Worm (Caenorhabditis elegans) whole organism, young adult: ENCODE data around the gene pmt-1.

ENCODE experiments used
- B0261.1 ChIP-seq: sonication (generic microtip); optimal IDR thresholded peaks from 2 replicates; lab custom pipeline; 2016; ENCODE audit warnings: mild to moderate bottlenecking, missing genetic modification characterization, moderate library complexity, missing compliant biosample characterization
- C06A6.2 ChIP-seq: fragments of 200-800 bp; sonication (Bioruptor generic); conservative IDR thresholded peaks from 2 replicates; pipeline ENCODE4 v1.3.6; 2022; ENCODE audit warnings: missing genetic modification characterization, missing compliant biosample characterization
- F22D6.2 ChIP-seq: sonication (generic microtip); optimal IDR thresholded peaks from 2 replicates; lab custom pipeline; 2016; ENCODE audit warnings: mild to moderate bottlenecking, missing genetic modification characterization, missing compliant biosample characterization
- F39B2.1 ChIP-seq: fragments of 200-800 bp; sonication (Bioruptor generic); IDR thresholded peaks from 2 replicates; pipeline ENCODE4 v1.3.6; 2022; ENCODE audit warnings: missing genetic modification reagents, missing genetic modification characterization, missing compliant biosample characterization
- K11D2.4 ChIP-seq: fragments of 200-800 bp; sonication (Bioruptor generic); IDR thresholded peaks from 2 replicates; pipeline ENCODE4 v1.3.6; 2022; ENCODE audit warnings: missing genetic modification reagents, missing genetic modification characterization, missing compliant biosample characterization
- T07F8.4 ChIP-seq: sonication (generic microtip); optimal IDR thresholded peaks from 2 replicates; lab custom pipeline; 2016; ENCODE audit warnings: mild to moderate bottlenecking, missing genetic modification characterization, moderate library complexity, missing compliant biosample characterization
- Y53G8AR.9 ChIP-seq: fragments of 200-800 bp; sonication (Bioruptor generic); conservative IDR thresholded peaks from 2 replicates; pipeline ENCODE4 v1.3.6; 2022; ENCODE audit warnings: missing genetic modification reagents, missing genetic modification characterization, missing compliant biosample characterization
- Y67H2A.10 ChIP-seq: fragments of 200-800 bp; sonication (Bioruptor generic); conservative IDR thresholded peaks from 2 replicates; pipeline ENCODE4 v1.3.6; 2022; ENCODE audit warnings: missing genetic modification reagents, missing genetic modification characterization, missing compliant biosample characterization
- Y79H2A.3 ChIP-seq: fragments of 200-800 bp; sonication (Bioruptor generic); conservative IDR thresholded peaks from 2 replicates; pipeline ENCODE4 v1.3.6; 2022; ENCODE audit warnings: missing genetic modification reagents, missing genetic modification characterization, missing compliant biosample characterization
- Y95B8A.8 ChIP-seq: fragments of 200-800 bp; sonication (Bioruptor generic); IDR thresholded peaks from 2 replicates; pipeline ENCODE4 v1.3.6; 2022; ENCODE audit warnings: missing genetic modification reagents, missing genetic modification characterization, missing compliant biosample characterization
- ZK185.1 ChIP-seq: sonication (generic microtip); optimal IDR thresholded peaks from 2 replicates; lab custom pipeline; 2016; ENCODE audit warnings: mild to moderate bottlenecking, missing genetic modification characterization, missing compliant biosample characterization; ENCODE audit not compliant: poor library complexity, severe bottlenecking
- akir-1 ChIP-seq: fragments of 200-800 bp; sonication (Bioruptor generic); optimal IDR thresholded peaks from 2 replicates; lab custom pipeline; 2018; ENCODE audit warnings: mild to moderate bottlenecking, missing genetic modification characterization, moderate library complexity, missing compliant biosample characterization
- aptf-2 ChIP-seq: fragments of 200-800 bp; sonication (Bioruptor generic); conservative IDR thresholded peaks from 2 replicates; pipeline ENCODE4 v1.3.6; 2022; ENCODE audit warnings: missing genetic modification reagents, missing genetic modification characterization, missing compliant biosample characterization
- aptf-3 ChIP-seq: fragments of 200-800 bp; sonication (Bioruptor generic); IDR thresholded peaks from 2 replicates; pipeline ENCODE4 v1.3.6; 2022; ENCODE audit warnings: missing genetic modification characterization, missing compliant biosample characterization
- atf-7 ChIP-seq: sonication (generic microtip); optimal IDR thresholded peaks from 2 replicates; lab custom pipeline; 2017; ENCODE audit warnings: mild to moderate bottlenecking, missing genetic modification characterization, missing compliant biosample characterization
- attf-3 ChIP-seq: fragments of 200-800 bp; sonication (Bioruptor generic); conservative IDR thresholded peaks from 2 replicates; pipeline ENCODE4 v1.3.6; 2022; ENCODE audit warnings: missing genetic modification reagents, missing genetic modification characterization, missing compliant biosample characterization
- bed-1 ChIP-seq: fragments of 200-800 bp; sonication (Bioruptor generic); IDR thresholded peaks from 2 replicates; pipeline ENCODE4 v1.3.6; 2022; ENCODE audit warnings: missing genetic modification reagents, missing genetic modification characterization, missing compliant biosample characterization
- ccch-3 ChIP-seq: fragments of 200-800 bp; sonication (Bioruptor generic); optimal IDR thresholded peaks from 2 replicates; lab custom pipeline; 2018; ENCODE audit warnings: mild to moderate bottlenecking, missing genetic modification characterization, missing compliant biosample characterization
- cebp-1 ChIP-seq, 2 experiments: fragments of 200-800 bp in 1 of 2; sonication (Bioruptor generic) in 1 of 2; sonication (generic microtip) in 1 of 2; IDR thresholded peaks in 1 of 2; optimal IDR thresholded peaks in 1 of 2; 2 replicates each; pipeline versions ENCODE4 v1.3.6 to Lab custom; 2017 to 2022; ENCODE audit warnings: missing compliant biosample characterization in 2 of 2, missing genetic modification characterization in 2 of 2, mild to moderate bottlenecking in 1 of 2, missing genetic modification reagents in 1 of 2, moderate library complexity in 1 of 2
- ceh-58 ChIP-seq: fragments of 200-800 bp; sonication (Bioruptor generic); IDR thresholded peaks from 2 replicates; pipeline ENCODE4 v1.3.6; 2022; ENCODE audit warnings: missing genetic modification characterization, missing compliant biosample characterization
- chd-7 ChIP-seq: sonication (generic microtip); optimal IDR thresholded peaks from 2 replicates; lab custom pipeline; 2016; ENCODE audit warnings: mild to moderate bottlenecking, missing genetic modification characterization, moderate library complexity, missing compliant biosample characterization
- dpl-1 ChIP-seq: fragments of 150-350 bp; optimal IDR thresholded peaks from 2 replicates; lab custom pipeline; 2014; ENCODE audit warnings: missing biosample characterization, missing genetic modification reagents, missing genetic modification characterization
- egl-18 ChIP-seq: fragments of 200-800 bp; sonication (Bioruptor generic); IDR thresholded peaks from 2 replicates; pipeline ENCODE4 v1.3.6; 2022; ENCODE audit warnings: missing genetic modification reagents, missing genetic modification characterization, missing compliant biosample characterization
- egrh-3 ChIP-seq: fragments of 200-800 bp; sonication (Bioruptor generic); IDR thresholded peaks from 2 replicates; pipeline ENCODE4 v1.3.6; 2022; ENCODE audit warnings: missing genetic modification reagents, missing genetic modification characterization, missing compliant biosample characterization
- ets-4 ChIP-seq: fragments of 200-800 bp; sonication (Bioruptor generic); optimal IDR thresholded peaks from 2 replicates; lab custom pipeline; 2018; ENCODE audit warnings: mild to moderate bottlenecking, missing genetic modification characterization, missing compliant biosample characterization
- fkh-3 ChIP-seq: sonication (generic microtip); optimal IDR thresholded peaks from 2 replicates; lab custom pipeline; 2016; ENCODE audit warnings: mild to moderate bottlenecking, missing genetic modification characterization, missing compliant biosample characterization
- hmg-1.2 ChIP-seq: fragments of 200-800 bp; sonication (Bioruptor generic); IDR thresholded peaks from 2 replicates; pipeline ENCODE4 v1.3.6; 2022; ENCODE audit warnings: missing genetic modification reagents, missing genetic modification characterization, missing compliant biosample characterization
- hmg-20 ChIP-seq: fragments of 200-800 bp; sonication (Bioruptor generic); IDR thresholded peaks from 2 replicates; pipeline ENCODE4 v1.3.6; 2022; ENCODE audit warnings: missing genetic modification reagents, missing genetic modification characterization, missing compliant biosample characterization
- lin-26 ChIP-seq: fragments of 200-800 bp; sonication (Bioruptor generic); IDR thresholded peaks from 2 replicates; pipeline ENCODE4 v1.3.6; 2022; ENCODE audit warnings: missing genetic modification reagents, missing genetic modification characterization, missing compliant biosample characterization
- lin-40 ChIP-seq: sonication (generic microtip); optimal IDR thresholded peaks from 2 replicates; lab custom pipeline; 2016; ENCODE audit warnings: missing genetic modification characterization, mild to moderate bottlenecking, missing compliant biosample characterization, missing genotype, missing genetic modification reagents
- lin-54 ChIP-seq: fragments of 200-800 bp; sonication (Bioruptor generic); optimal IDR thresholded peaks from 2 replicates; lab custom pipeline; 2018; ENCODE audit warnings: mild to moderate bottlenecking, missing genetic modification characterization, missing compliant biosample characterization
- nfyb-1 ChIP-seq: fragments of 200-800 bp; sonication (Bioruptor generic); IDR thresholded peaks from 2 replicates; pipeline ENCODE4 v1.3.6; 2022; ENCODE audit warnings: missing genetic modification reagents, missing genetic modification characterization, missing compliant biosample characterization
- nhr-27 ChIP-seq: fragments of 200-800 bp; sonication (Bioruptor generic); optimal IDR thresholded peaks from 2 replicates; lab custom pipeline; 2018; ENCODE audit warnings: mild to moderate bottlenecking, missing genetic modification characterization, moderate library complexity, missing compliant biosample characterization
- nhr-80 ChIP-seq: sonication (generic microtip); optimal IDR thresholded peaks from 2 replicates; lab custom pipeline; 2016; ENCODE audit warnings: missing genetic modification characterization, missing compliant biosample characterization
- rcor-1 ChIP-seq: fragments of 200-800 bp; sonication (Bioruptor generic); IDR thresholded peaks from 2 replicates; pipeline ENCODE4 v1.3.6; 2022; ENCODE audit warnings: missing genetic modification reagents, missing genetic modification characterization, missing compliant biosample characterization
- rec-8 ChIP-seq, 2 experiments: sonication (generic microtip); optimal IDR thresholded peaks; 2 replicates each; lab custom pipeline; 2016; ENCODE audit warnings: mild to moderate bottlenecking in 2 of 2, missing genetic modification characterization in 2 of 2, missing genetic modification reagents in 2 of 2, missing genotype in 2 of 2, missing biosample characterization in 1 of 2, missing compliant biosample characterization in 1 of 2, moderate library complexity in 1 of 2
- sdz-38 ChIP-seq: sonication (generic microtip); optimal IDR thresholded peaks from 2 replicates; lab custom pipeline; 2016; ENCODE audit warnings: missing genotype, missing genetic modification characterization, missing compliant biosample characterization
- sea-2 ChIP-seq: fragments of 200-800 bp; sonication (Bioruptor generic); IDR thresholded peaks from 2 replicates; pipeline ENCODE4 v1.3.6; 2022; ENCODE audit warnings: missing genetic modification characterization, missing compliant biosample characterization
- snpc-1.1 ChIP-seq: sonication (generic microtip); optimal IDR thresholded peaks from 2 replicates; lab custom pipeline; 2017; ENCODE audit warnings: missing genetic modification characterization, mild to moderate bottlenecking, missing compliant biosample characterization, antibody characterized with exemption, moderate library complexity, missing genotype, missing genetic modification reagents; ENCODE audit not compliant: insufficient read depth
- snpc-3.4 ChIP-seq: sonication (generic microtip); optimal IDR thresholded peaks from 2 replicates; lab custom pipeline; 2017; ENCODE audit warnings: missing genetic modification characterization, mild to moderate bottlenecking, missing compliant biosample characterization, antibody characterized with exemption, moderate library complexity, missing genotype, missing genetic modification reagents
- tbx-9 ChIP-seq: sonication (generic microtip); optimal IDR thresholded peaks from 2 replicates; lab custom pipeline; 2016; ENCODE audit warnings: borderline replicate concordance, missing genetic modification characterization, inconsistent platforms, missing compliant biosample characterization
- xnd-1 ChIP-seq: sonication (generic microtip); optimal IDR thresholded peaks from 2 replicates; lab custom pipeline; 2016; ENCODE audit warnings: missing genotype, missing genetic modification reagents, missing genetic modification characterization, missing compliant biosample characterization
- zfh-2 ChIP-seq: fragments of 200-800 bp; sonication (Bioruptor generic); conservative IDR thresholded peaks from 2 replicates; pipeline ENCODE4 v1.3.6; 2022; ENCODE audit warnings: missing genetic modification reagents, missing genetic modification characterization, missing compliant biosample characterization
- ztf-18 ChIP-seq: sonication (generic microtip); optimal IDR thresholded peaks from 2 replicates; lab custom pipeline; 2016; ENCODE audit warnings: missing genotype, mild to moderate bottlenecking, missing genetic modification characterization, missing compliant biosample characterization
- ztf-25 ChIP-seq: fragments of 200-800 bp; sonication (Bioruptor generic); IDR thresholded peaks from 2 replicates; pipeline ENCODE4 v1.3.6; 2022; ENCODE audit warnings: missing genetic modification reagents, missing genetic modification characterization, missing compliant biosample characterization
- ztf-3 ChIP-seq: fragments of 200-800 bp; sonication (Bioruptor generic); optimal IDR thresholded peaks from 2 replicates; lab custom pipeline; 2018; ENCODE audit warnings: mild to moderate bottlenecking, missing genetic modification characterization, missing compliant biosample characterization

pmt-1 gene

ce11 chrII:5292226-5292752 lies 10.0 kb upstream of the pmt-1 start, which contains the start of gene ZK622.4 (continued):
- TF ChIP-seq B0261.1 (tag; lab: Kevin White, UChicago) (peak; percentile 82), zfh-2 (GFP tag; lab: Robert Waterston, UW) (no peak), aptf-3 (no peak), Y53G8AR.9 (GFP tag; lab: Robert Waterston, UW) (no peak), chd-7 (peak; percentile 3), ZK185.1 (tag; lab: Kevin White, UChicago) (peak; percentile 56), atf-7 (tag; lab: Kevin White, UChicago) (peak; percentile 13), ztf-18 (tag; lab: Kevin White, UChicago) (peak; percentile 61), xnd-1 (tag; lab: Kevin White, UChicago) (no peak), lin-54 (GFP tag; lab: Kevin White, UChicago) (peak; percentile 50), dpl-1 (GFP tag; lab: Kevin White, UChicago) (no peak), hmg-20 (GFP tag; lab: Robert Waterston, UW) (0 out of 2 replicates have a peak, but pooled peaks have one; percentile 42), Y95B8A.8 (GFP tag; lab: Robert Waterston, UW) (no peak), tbx-9 (tag; lab: Kevin White, UChicago) (no peak), K11D2.4 (GFP tag; lab: Robert Waterston, UW) (no peak), ccch-3 (no peak), akir-1 (GFP tag; lab: Kevin White, UChicago) (peak; percentile 63), F22D6.2 (tag; lab: Kevin White, UChicago) (no peak), ztf-3 (GFP tag; lab: Kevin White, UChicago) (no peak), nfyb-1 (GFP tag; lab: Robert Waterston, UW) (peak; percentile 79), C06A6.2 (GFP tag; lab: Robert Waterston, UW) (no peak), F39B2.1 (GFP tag; lab: Robert Waterston, UW) (no peak), Y67H2A.10 (GFP tag; lab: Robert Waterston, UW) (no peak), fkh-3 (tag; lab: Kevin White, UChicago) (peak; percentile 41), ceh-58 (GFP tag; lab: Robert Waterston, UW) (no peak), ets-4 (GFP tag; lab: Kevin White, UChicago) (no peak), T07F8.4 (tag; lab: Kevin White, UChicago) (peak; percentile 67), sea-2 (GFP tag; lab: Robert Waterston, UW) (0 out of 2 replicates have a peak, but pooled peaks have one; percentile 39), snpc-1.1 (tag; lab: Kevin White, UChicago) (peak; percentile 81), nhr-27 (tag; lab: Kevin White, UChicago) (peak; percentile 71), cebp-1 (GFP tag; IDR thresholded peaks at IDR 0.05; lab: Robert Waterston, UW) (no peak), cebp-1 (tag; optimal IDR thresholded peaks at IDR 0.05; lab: Kevin White, UChicago) (peak; percentile 70)

ce11 chrII:5291051-5291450 lies 8.7 kb upstream of the pmt-1 start:
- TF ChIP-seq sdz-38 (tag; lab: Kevin White, UChicago) (no peak), lin-26 (no peak), hmg-1.2 (GFP tag; lab: Robert Waterston, UW) (peak; percentile 53; the same call in 1 of the 2 replicates), aptf-2 (no peak)

DNA sequence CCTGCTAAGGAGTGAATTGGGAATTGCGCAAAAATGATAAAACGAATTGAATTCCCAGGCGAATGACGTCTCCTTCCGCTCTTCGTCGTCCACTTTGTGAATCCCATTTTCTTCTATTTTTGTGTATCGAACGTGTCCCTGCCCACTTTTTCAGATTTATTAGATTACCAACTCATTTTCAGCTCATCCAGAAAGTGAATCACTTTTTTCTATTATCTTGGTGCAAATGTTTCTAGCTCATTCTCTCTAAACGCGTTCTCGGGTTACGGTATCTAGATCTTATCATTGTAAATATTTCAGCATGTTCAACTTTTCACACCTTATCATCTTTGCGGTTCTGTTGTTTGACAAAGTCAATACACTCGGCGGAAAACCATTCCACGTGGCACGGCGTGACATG lies 6.8 kb upstream of the pmt-1 start, which contains the start of gene ZK622.5:
Gene ZK622.5, plus strand, starts transcription at position 301 of the 400 bp plus-strand sequence.
- TF ChIP-seq rec-8 (tag; optimal IDR thresholded peaks at IDR 0.05; lab: Kevin White, UChicago) (no peak), ccch-3 (no peak), rcor-1 (GFP tag; lab: Robert Waterston, UW) (no peak), Y53G8AR.9 (GFP tag; lab: Robert Waterston, UW) (no peak), Y79H2A.3 (GFP tag; lab: Robert Waterston, UW) (no peak), ztf-25 (GFP tag; lab: Robert Waterston, UW) (no peak), egl-18 (no peak), snpc-3.4 (tag; lab: Kevin White, UChicago) (no peak), attf-3 (GFP tag; lab: Robert Waterston, UW) (no peak), bed-1 (no peak), lin-40 (tag; lab: Kevin White, UChicago) (no peak), nhr-80 (tag; lab: Kevin White, UChicago) (no peak), egrh-3 (no peak)
